Worm (Caenorhabditis elegans) whole organism, L2 larva: ENCODE measurements around the gene mask-1.

Experiments
- F13H6.1 ChIP-seq: sonication (generic microtip); optimal IDR thresholded peaks from 2 replicates; lab custom pipeline; 2016; ENCODE audit warnings: missing genetic modification characterization, missing compliant biosample characterization
- ZK546.5 ChIP-seq: sonication (generic microtip); optimal IDR thresholded peaks from 2 replicates; lab custom pipeline; 2017; ENCODE audit warnings: missing biosample characterization, missing genetic modification characterization
- egl-27 ChIP-seq: sonication (generic microtip); optimal IDR thresholded peaks from 3 replicates; lab custom pipeline; 2017; ENCODE audit warnings: missing biosample characterization, missing genetic modification reagents, missing genetic modification characterization
- elt-1 ChIP-seq: fragments of 150-350 bp; optimal IDR thresholded peaks from 2 replicates; lab custom pipeline; 2014; ENCODE audit warnings: missing biosample characterization, missing genetic modification characterization
- elt-3 ChIP-seq: sonication (generic microtip); optimal IDR thresholded peaks from 2 replicates; lab custom pipeline; 2017; ENCODE audit warnings: missing biosample characterization, missing genetic modification characterization
- fos-1 ChIP-seq: fragments of 150-350 bp; optimal IDR thresholded peaks from 2 replicates; lab custom pipeline; 2014; ENCODE audit warnings: missing biosample characterization, missing genetic modification characterization
- gmeb-1 ChIP-seq: fragments of 150-350 bp; optimal IDR thresholded peaks from 2 replicates; lab custom pipeline; 2014; ENCODE audit warnings: missing biosample characterization, missing genetic modification characterization
- lin-13 ChIP-seq: fragments of 150-350 bp; optimal IDR thresholded peaks from 2 replicates; lab custom pipeline; 2014; ENCODE audit warnings: missing biosample characterization, missing genetic modification reagents, missing genetic modification characterization
- lsy-2 ChIP-seq, 2 experiments: fragments of 150-350 bp in 1 of 2; sonication (generic microtip) in 1 of 2; optimal IDR thresholded peaks; 2 replicates each; lab custom pipeline; 2014 to 2017; ENCODE audit warnings: missing biosample characterization in 2 of 2, missing genetic modification characterization in 2 of 2
- nhr-11 ChIP-seq: fragments of 150-350 bp; optimal IDR thresholded peaks from 2 replicates; lab custom pipeline; 2014; ENCODE audit warnings: missing biosample characterization, missing genetic modification characterization
- nhr-12 ChIP-seq: fragments of 150-350 bp; optimal IDR thresholded peaks from 2 replicates; lab custom pipeline; 2014; ENCODE audit warnings: missing biosample characterization, missing genetic modification characterization
- nhr-237 ChIP-seq: fragments of 150-350 bp; optimal IDR thresholded peaks from 2 replicates; lab custom pipeline; 2014; ENCODE audit warnings: missing biosample characterization, missing genetic modification characterization
- skn-1 ChIP-seq: sonication (generic microtip); optimal IDR thresholded peaks from 2 replicates; lab custom pipeline; 2017; ENCODE audit warnings: missing biosample characterization, missing genetic modification characterization
- ztf-1 ChIP-seq: fragments of 200-800 bp; sonication (Bioruptor generic); conservative IDR thresholded peaks from 2 replicates; pipeline ENCODE4 v1.3.6; 2022; ENCODE audit warnings: missing genetic modification characterization, missing compliant biosample characterization

ce11 chrIV:10429129-10429528 is 54.4 kb downstream of the mask-1 start, which contains the start of gene F13B12.2:
- TF ChIP-seq F13H6.1 (tag; lab: Kevin White, UChicago) (no peak), nhr-12 (tag; lab: Kevin White, UChicago) (no peak), egl-27 (tag; lab: Kevin White, UChicago) (no peak), nhr-11 (tag; lab: Kevin White, UChicago) (no peak), gmeb-1 (tag; lab: Kevin White, UChicago) (no peak), elt-3 (tag; lab: Kevin White, UChicago) (no peak), skn-1 (tag; lab: Kevin White, UChicago) (peak; percentile 5), fos-1 (tag; lab: Kevin White, UChicago) (peak; percentile 32), lsy-2 (tag; optimal IDR thresholded peaks at IDR 0.05; lab: Kevin White, UChicago) (no peak), ZK546.5 (tag; lab: Kevin White, UChicago) (no peak), elt-1 (tag; lab: Kevin White, UChicago) (no peak), lin-13 (no peak), nhr-237 (no peak), ztf-1 (GFP tag; lab: Robert Waterston, UW) (no peak)
